Fruit fly (Drosophila melanogaster): Measurements from ENCODE around the gene CG13473.

The CG13473 gene

DNA sequence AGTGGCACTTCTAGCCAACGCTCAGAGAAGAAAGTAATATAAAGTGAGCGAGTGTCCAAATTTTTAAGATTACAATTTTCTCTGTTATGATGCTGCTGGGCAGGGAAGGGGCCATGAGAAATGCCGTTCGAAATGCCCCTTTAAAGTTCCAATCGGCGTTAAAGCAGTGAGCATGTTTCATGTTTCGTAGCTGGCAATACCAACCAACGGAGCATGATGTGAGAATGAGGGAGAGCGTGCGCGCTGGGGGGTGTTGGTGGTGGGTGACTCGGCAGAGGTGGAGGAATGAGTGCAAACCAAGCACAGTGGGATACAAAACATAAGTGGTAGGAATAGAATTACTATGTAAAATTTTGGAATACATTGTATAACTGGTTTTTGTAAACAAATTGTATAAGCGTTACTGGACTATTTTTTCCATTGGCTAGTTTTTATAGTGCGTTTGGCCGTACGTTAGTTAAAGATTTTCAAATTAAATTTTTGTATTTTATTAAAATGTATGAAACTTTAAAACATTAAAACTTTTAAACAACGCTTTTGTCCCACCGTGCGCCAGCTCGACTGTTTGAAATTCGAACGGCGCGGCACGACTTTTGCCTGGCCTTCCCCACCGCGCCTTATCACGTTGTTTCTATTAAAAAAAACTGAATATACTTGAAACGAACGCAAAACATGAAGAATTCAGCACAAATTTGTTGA is 30.7 kb downstream of the CG13473 start (continued):
- peak; percentile 99 for TF ChIP-seq CG1602 (GFP tag; optimal IDR thresholded peaks at IDR 0.05)
- TF ChIP-seq CG18011 (GFP tag; optimal IDR thresholded peaks at IDR 0.05) = peak; percentile 94
- TF ChIP-seq Chrac-16 (GFP tag; optimal IDR thresholded peaks at IDR 0.05) = peak; percentile 99
- TF ChIP-seq CG17829 (tag; optimal IDR thresholded peaks at IDR 0.05) = peak; percentile 100
- peak; percentile 100 for TF ChIP-seq Hsf (GFP tag; optimal IDR thresholded peaks at IDR 0.05)
- TF ChIP-seq slbo (GFP tag; IDR thresholded peaks at IDR 0.05) = peak; percentile 100
- peak; percentile 99 for TF ChIP-seq CG17328 (GFP tag; IDR thresholded peaks at IDR 0.05)
- TF ChIP-seq CG8290 (GFP tag; optimal IDR thresholded peaks at IDR 0.05) = peak; percentile 99
- peak; percentile 98 to 99 for TF ChIP-seq CG8290 (tag; optimal IDR thresholded peaks at IDR 0.05)
- peak; percentile 98 for TF ChIP-seq luna (GFP tag; optimal IDR thresholded peaks at IDR 0.05)
- TF ChIP-seq Lim3 (GFP tag; IDR thresholded peaks at IDR 0.05) = peak; percentile 99
- peak; percentile 99 for TF ChIP-seq HLH54F (GFP tag; optimal IDR thresholded peaks at IDR 0.05)
- peak; percentile 90 for TF ChIP-seq CG7928 (GFP tag; optimal IDR thresholded peaks at IDR 0.05)
- TF ChIP-seq Fer2 (tag; optimal IDR thresholded peaks at IDR 0.05) = peak; percentile 100
- peak; percentile 100 for TF ChIP-seq CG15269 (tag; optimal IDR thresholded peaks at IDR 0.05)
- peak; percentile 99 for TF ChIP-seq pum (GFP tag; optimal IDR thresholded peaks at IDR 0.05)
- peak; percentile 99 for TF ChIP-seq CG8765 (GFP tag; IDR thresholded peaks at IDR 0.05)
- TF ChIP-seq CG14014 (GFP tag; IDR thresholded peaks at IDR 0.05) = peak; percentile 100
- peak; percentile 98 for TF ChIP-seq lbe (GFP tag; optimal IDR thresholded peaks at IDR 0.05)
- TF ChIP-seq Abd-B (GFP tag; optimal IDR thresholded peaks at IDR 0.05) = peak; percentile 100
- peak; percentile 100 for TF ChIP-seq vvl (GFP tag; IDR thresholded peaks at IDR 0.05)
- peak; percentile 90 for TF ChIP-seq CG3995 (GFP tag; optimal IDR thresholded peaks at IDR 0.05)
- TF ChIP-seq CG2202 (tag; optimal IDR thresholded peaks at IDR 0.05) = peak; percentile 99
- TF ChIP-seq ems (GFP tag; optimal IDR thresholded peaks at IDR 0.05) = peak; percentile 99
- TF ChIP-seq CG9817 (tag; optimal IDR thresholded peaks at IDR 0.05) = peak; percentile 100
- peak; percentile 99 for TF ChIP-seq sens-2 (GFP tag; IDR thresholded peaks at IDR 0.05)
- peak; percentile 98 for TF ChIP-seq da (GFP tag; optimal IDR thresholded peaks at IDR 0.05)
- peak; percentile 100 for TF ChIP-seq CG10147 (GFP tag; optimal IDR thresholded peaks at IDR 0.05)
- TF ChIP-seq CG4617 (GFP tag; optimal IDR thresholded peaks at IDR 0.05; ENCODE audit: borderline replicate concordance) = peak; percentile 99
- peak; percentile 99 for TF ChIP-seq Dad (GFP tag; optimal IDR thresholded peaks at IDR 0.05)
- peak; percentile 100 for TF ChIP-seq danr (GFP tag; IDR thresholded peaks at IDR 0.05)
- peak; percentile 59; the same call in 1 of the 2 replicates for TF ChIP-seq Bgb (GFP tag; IDR thresholded peaks at IDR 0.05; ENCODE audit: partially characterized antibody)
- TF ChIP-seq tin (GFP tag; optimal IDR thresholded peaks at IDR 0.05) = peak; percentile 100
- TF ChIP-seq Sox100B (GFP tag; optimal IDR thresholded peaks at IDR 0.05) = peak; percentile 100
- peak; percentile 97 for TF ChIP-seq NC2α (GFP tag; optimal IDR thresholded peaks at IDR 0.05)
- peak; percentile 96 for TF ChIP-seq ssp (GFP tag; IDR thresholded peaks at IDR 0.05)
- peak; percentile 98 for TF ChIP-seq psq (GFP tag; optimal IDR thresholded peaks at IDR 0.05)
- peak; percentile 100 for TF ChIP-seq so (GFP tag; IDR thresholded peaks at IDR 0.05)
- TF ChIP-seq CG7839 (tag; optimal IDR thresholded peaks at IDR 0.05) = peak; percentile 100
- peak; percentile 100 for TF ChIP-seq CG11723 (GFP tag; optimal IDR thresholded peaks at IDR 0.05)
- TF ChIP-seq NfI (GFP tag; optimal IDR thresholded peaks at IDR 0.05) = peak; percentile 100
- peak; percentile 99 for TF ChIP-seq jigr1 (GFP tag; IDR thresholded peaks at IDR 0.05)
- peak; percentile 99 for TF ChIP-seq otp (GFP tag; IDR thresholded peaks at IDR 0.05)
- peak; percentile 99 for TF ChIP-seq CG9609 (GFP tag; optimal IDR thresholded peaks at IDR 0.05)
- peak; percentile 100 for TF ChIP-seq Ptx1 (GFP tag; IDR thresholded peaks at IDR 0.05)
- peak; percentile 99 for TF ChIP-seq Ada2b (GFP tag; IDR thresholded peaks at IDR 0.05)
- TF ChIP-seq CG16863 (GFP tag; optimal IDR thresholded peaks at IDR 0.05) = peak; percentile 99
- peak; percentile 95 for TF ChIP-seq CG17186 (GFP tag; optimal IDR thresholded peaks at IDR 0.05)
- TF ChIP-seq gro (GFP tag; optimal IDR thresholded peaks at IDR 0.05) = peak; percentile 99
- peak; percentile 100 for TF ChIP-seq CG1233 (GFP tag; optimal IDR thresholded peaks at IDR 0.05)
- peak; percentile 100 for TF ChIP-seq bcd (GFP tag; optimal IDR thresholded peaks at IDR 0.05)
